Worm (Caenorhabditis elegans) whole organism, L4/young adult: ENCODE results near the gene nspg-13.

Experiments used
- dao-5 ChIP-seq: sonication (generic microtip); optimal IDR thresholded peaks from 2 replicates; lab custom pipeline; 2016; ENCODE audit warnings: missing genotype, missing genetic modification characterization, moderate library complexity, missing compliant biosample characterization
- him-1 ChIP-seq: sonication (generic microtip); optimal IDR thresholded peaks from 2 replicates; lab custom pipeline; 2016; ENCODE audit warnings: missing genotype, missing genetic modification reagents, missing genetic modification characterization, missing compliant biosample characterization

- TF ChIP-seq dao-5 (no peak), him-1 (tag; lab: Kevin White, UChicago) (no peak)
Measured at ce11 chrX:5276772-5277171, 21.8 kb downstream of the nspg-13 start.
